Fruit fly (Drosophila melanogaster) whole organism, embryonic: ENCODE data around the gene Df31.

ENCODE experiments used
- CG14710 ChIP-seq: fragments of 200-800 bp; sonication (Bioruptor generic); optimal IDR thresholded peaks from 3 replicates; lab custom pipeline; 2019; ENCODE audit warnings: missing biosample characterization, mild to moderate bottlenecking, missing genetic modification characterization, moderate library complexity
- CG2120 ChIP-seq: fragments of 200-800 bp; sonication (Bioruptor generic); optimal IDR thresholded peaks from 3 replicates; lab custom pipeline; 2016; ENCODE audit warnings: missing biosample characterization, missing genetic modification characterization
- CG5953 ChIP-seq: fragments of 200-800 bp; sonication (Bioruptor generic); IDR thresholded peaks from 2 replicates; pipeline ENCODE4 v1.3.6; 2022; ENCODE audit warnings: missing biosample characterization, missing genetic modification characterization
- D19A ChIP-seq: fragments of 200-800 bp; optimal IDR thresholded peaks from 3 replicates; lab custom pipeline; 2019; ENCODE audit warnings: missing biosample characterization, mild to moderate bottlenecking, missing genetic modification characterization, moderate library complexity
- Dek ChIP-seq: fragments of 200-800 bp; sonication (Bioruptor generic); optimal IDR thresholded peaks from 3 replicates; lab custom pipeline; 2019; ENCODE audit warnings: missing biosample characterization, mild to moderate bottlenecking, missing genetic modification characterization, moderate library complexity
- HLH3B ChIP-seq: fragments of 200-800 bp; sonication (Bioruptor generic); IDR thresholded peaks from 2 replicates; pipeline ENCODE4 v1.3.6; 2022; ENCODE audit warnings: missing biosample characterization, missing genetic modification characterization
- Optix ChIP-seq: fragments of 200-800 bp; sonication (Bioruptor generic); IDR thresholded peaks from 3 replicates; pipeline ENCODE4 v1.3.6; 2022; ENCODE audit warnings: missing biosample characterization, missing genetic modification characterization
- nerfin-1 ChIP-seq: fragments of 200-800 bp; sonication (Bioruptor generic); optimal IDR thresholded peaks from 3 replicates; lab custom pipeline; 2019; ENCODE audit warnings: missing biosample characterization, mild to moderate bottlenecking, missing genetic modification characterization, moderate library complexity
- sens-2 ChIP-seq: fragments of 200-800 bp; sonication (Bioruptor generic); IDR thresholded peaks from 2 replicates; pipeline ENCODE4 v1.3.6; 2022; ENCODE audit warnings: missing biosample characterization, missing genetic modification characterization

dm6 chr2L:21648769-21649168 is 19.0 kb upstream of the Df31 start:
- TF ChIP-seq CG5953, result no peak
- no peak for TF ChIP-seq CG14710 (tag; lab: Kevin White, UChicago)
- TF ChIP-seq nerfin-1 (tag; lab: Kevin White, UChicago), result no peak
- TF ChIP-seq CG2120 (GFP tag; lab: Kevin White, UChicago), result no peak
- TF ChIP-seq sens-2 (GFP tag; lab: Robert Waterston, UW), result no peak
- no peak for TF ChIP-seq Optix (GFP tag; lab: Robert Waterston, UW)
- no peak for TF ChIP-seq HLH3B (GFP tag; lab: Robert Waterston, UW)
- no peak for TF ChIP-seq Dek (tag; lab: Kevin White, UChicago)
- TF ChIP-seq D19A (tag; lab: Kevin White, UChicago), result no peak
